Worm (Caenorhabditis elegans): ENCODE measurements around the gene htz-1.
A peak's percentile ranks its signal among the peaks of the same experiment; 100 is the strongest.

htz-1 gene

ce11 chrIV:4445711-4446290 lies at the start of gene htz-1, which contains the start of gene wapl-1 (continued):
- TF ChIP-seq ctbp-1 (GFP tag; IDR thresholded peaks at IDR 0.05): peak; percentile 84
- peak; percentile 93 for TF ChIP-seq ceh-20 (GFP tag; IDR thresholded peaks at IDR 0.05)
- TF ChIP-seq daf-8 (GFP tag; IDR thresholded peaks at IDR 0.05): no peak
- TF ChIP-seq nhr-102 (tag; optimal IDR thresholded peaks at IDR 0.05): peak; percentile 91
- peak in 1 of 2 experiments; percentile 81 for TF ChIP-seq mdl-1 (tag; optimal IDR thresholded peaks at IDR 0.05)
- peak; percentile 96 for TF ChIP-seq fkh-10 (GFP tag; optimal IDR thresholded peaks at IDR 0.05)
- no peak for TF ChIP-seq cey-2 (tag; optimal IDR thresholded peaks at IDR 0.05; ENCODE audit: borderline replicate concordance, insufficient read depth)
- TF ChIP-seq ceh-82 (tag; optimal IDR thresholded peaks at IDR 0.05): no peak
- 0 out of 2 replicates have a peak, but pooled peaks have one; percentile 35 for TF ChIP-seq Y75B8A.6 (GFP tag; IDR thresholded peaks at IDR 0.05)
- peak; percentile 88 for TF ChIP-seq nhr-25 (tag; optimal IDR thresholded peaks at IDR 0.05; ENCODE audit: borderline replicate concordance, insufficient read depth)
- TF ChIP-seq skn-1 (tag; optimal IDR thresholded peaks at IDR 0.05): no peak
- peak; percentile 75 for TF ChIP-seq jun-1 (tag; optimal IDR thresholded peaks at IDR 0.05)
- peak; percentile 93 for TF ChIP-seq hlh-30 (tag; optimal IDR thresholded peaks at IDR 0.05; ENCODE audit: insufficient read depth)
- no peak for TF ChIP-seq Y105C5A.15 (GFP tag; IDR thresholded peaks at IDR 0.05)
- peak; percentile 18 for TF ChIP-seq ceh-28 (tag; optimal IDR thresholded peaks at IDR 0.05)
- TF ChIP-seq mep-1 (tag; optimal IDR thresholded peaks at IDR 0.05): peak; percentile 97
- peak; percentile 18 for TF ChIP-seq zip-2 (tag; optimal IDR thresholded peaks at IDR 0.05)
- peak; percentile 93 for TF ChIP-seq R02D3.7 (tag; optimal IDR thresholded peaks at IDR 0.05)
- TF ChIP-seq ceh-32 (tag; optimal IDR thresholded peaks at IDR 0.05; ENCODE audit: poor library complexity): no peak
- peak; percentile 98 for TF ChIP-seq T26A8.4 (GFP tag; IDR thresholded peaks at IDR 0.05)
- no peak for TF ChIP-seq sdz-12 (GFP tag; optimal IDR thresholded peaks at IDR 0.05)
- TF ChIP-seq zip-11 (GFP tag; IDR thresholded peaks at IDR 0.05): no peak
- peak; percentile 100 for TF ChIP-seq aha-1 (tag)
- peak; percentile 78 for TF ChIP-seq nhr-48 (tag; optimal IDR thresholded peaks at IDR 0.05)
- TF ChIP-seq pha-4 (GFP tag; IDR thresholded peaks at IDR 0.05): peak; percentile 88; the same call in 1 of the 2 replicates
- peak; percentile 46 for TF ChIP-seq pha-4 (tag; optimal IDR thresholded peaks at IDR 0.05)
- peak; percentile 76 for TF ChIP-seq lin-15B (tag; optimal IDR thresholded peaks at IDR 0.05)
- no peak for TF ChIP-seq F44E2.7 (GFP tag; IDR thresholded peaks at IDR 0.05)
- TF ChIP-seq mdt-29 (GFP tag; IDR thresholded peaks at IDR 0.05): peak; percentile 84
- no peak for TF ChIP-seq ceh-62 (tag; optimal IDR thresholded peaks at IDR 0.05)
- peak; percentile 59 for TF ChIP-seq nhr-237 (tag; optimal IDR thresholded peaks at IDR 0.05)
- TF ChIP-seq T20F7.1 (GFP tag; optimal IDR thresholded peaks at IDR 0.05): no peak
- TF ChIP-seq nhr-28 (tag; optimal IDR thresholded peaks at IDR 0.05): peak; percentile 80
- no peak for TF ChIP-seq F26F4.8 (GFP tag; conservative IDR thresholded peaks at IDR 0.05)
- TF ChIP-seq spr-1 (tag; optimal IDR thresholded peaks at IDR 0.05): peak; percentile 80
- peak; percentile 38 to 91 for TF ChIP-seq hif-1 (tag; optimal IDR thresholded peaks at IDR 0.05)
- TF ChIP-seq snpc-4 (tag; optimal IDR thresholded peaks at IDR 0.05): no peak
- TF ChIP-seq F37D6.2 (tag; optimal IDR thresholded peaks at IDR 0.05): peak; percentile 85
- peak; percentile 97 for TF ChIP-seq nhr-11 (tag; optimal IDR thresholded peaks at IDR 0.05)
- peak; percentile 76 to 97 for TF ChIP-seq ZK546.5 (tag; optimal IDR thresholded peaks at IDR 0.05)
- peak; percentile 42; the same call in 1 of the 2 replicates for TF ChIP-seq set-16 (GFP tag; IDR thresholded peaks at IDR 0.05)
- no peak for TF ChIP-seq daf-12 (tag; optimal IDR thresholded peaks at IDR 0.05)
- TF ChIP-seq spr-3 (GFP tag; optimal IDR thresholded peaks at IDR 0.05): peak; percentile 3
- peak; percentile 45; the same call in 1 of the 2 replicates for TF ChIP-seq tra-1 (GFP tag; IDR thresholded peaks at IDR 0.05)
- TF ChIP-seq mes-2 (tag; optimal IDR thresholded peaks at IDR 0.05; ENCODE audit: poor library complexity, severe bottlenecking): peak; percentile 95
- peak; percentile 88 for TF ChIP-seq dmd-9 (GFP tag; IDR thresholded peaks at IDR 0.05)
- 0 out of 2 replicates have a peak, but pooled peaks have one; percentile 13 for TF ChIP-seq mxl-2 (GFP tag; conservative IDR thresholded peaks at IDR 0.05)
- TF ChIP-seq daf-19 (GFP tag; conservative IDR thresholded peaks at IDR 0.05): no peak
- peak; percentile 89 for TF ChIP-seq nhr-42 (GFP tag; IDR thresholded peaks at IDR 0.05)
- peak; percentile 91 for TF ChIP-seq lin-38 (GFP tag; IDR thresholded peaks at IDR 0.05)

Data from whole organism, L4 larva.